Fruit fly (Drosophila melanogaster) whole organism, embryonic: ENCODE measurements around the gene Tengl1.

Experiments used
- Adf1 ChIP-seq: fragments of 200-800 bp; sonication (Bioruptor generic); IDR thresholded peaks from 2 replicates; pipeline ENCODE4 v1.3.6; 2022; ENCODE audit warnings: missing biosample characterization, missing genetic modification characterization
- Atf3 ChIP-seq: fragments of 200-800 bp; sonication (Bioruptor generic); optimal IDR thresholded peaks from 3 replicates; lab custom pipeline; 2016; ENCODE audit warnings: missing biosample characterization, missing genetic modification characterization
- Awh ChIP-seq: fragments of 200-800 bp; sonication (Bioruptor generic); IDR thresholded peaks from 2 replicates; pipeline ENCODE4, ENCODE4 v1.3.6; 2022; ENCODE audit warnings: missing biosample characterization, missing genetic modification characterization
- CG11398 ChIP-seq: fragments of 200-800 bp; sonication (Bioruptor generic); optimal IDR thresholded peaks from 2 replicates; lab custom pipeline; 2016; ENCODE audit warnings: missing biosample characterization, missing genetic modification characterization
- CG11456 ChIP-seq: fragments of 200-800 bp; sonication (Bioruptor generic); IDR thresholded peaks from 3 replicates; pipeline ENCODE4 v1.3.6; 2022; ENCODE audit warnings: missing biosample characterization, missing genetic modification characterization
- CG12104 ChIP-seq: fragments of 200-800 bp; sonication (Bioruptor generic); optimal IDR thresholded peaks from 3 replicates; lab custom pipeline; 2016; ENCODE audit warnings: missing biosample characterization, missing genetic modification characterization
- CG12299 ChIP-seq: fragments of 200-800 bp; sonication (Bioruptor generic); optimal IDR thresholded peaks from 2 replicates; lab custom pipeline; 2018; ENCODE audit warnings: missing biosample characterization, mild to moderate bottlenecking, missing genetic modification characterization
- CG1233 ChIP-seq: fragments of 200-800 bp; sonication (Bioruptor generic); optimal IDR thresholded peaks from 4 replicates; lab custom pipeline; 2018; ENCODE audit warnings: missing biosample characterization, mild to moderate bottlenecking, missing genetic modification characterization
- CG12659 ChIP-seq: fragments of 200-800 bp; sonication (Bioruptor generic); optimal IDR thresholded peaks from 3 replicates; lab custom pipeline; 2017; ENCODE audit warnings: mild to moderate bottlenecking, missing biosample characterization, missing genetic modification reagents, missing genetic modification characterization
- CG15479 ChIP-seq: fragments of 200-800 bp; sonication (Bioruptor generic); optimal IDR thresholded peaks from 3 replicates; lab custom pipeline; 2019; ENCODE audit warnings: missing biosample characterization, mild to moderate bottlenecking, missing genetic modification characterization, moderate library complexity
- CG16815 ChIP-seq: fragments of 200-800 bp; sonication (Bioruptor generic); optimal IDR thresholded peaks from 3 replicates; lab custom pipeline; 2017; ENCODE audit warnings: missing biosample characterization, mild to moderate bottlenecking, missing genetic modification characterization
- CG17568 ChIP-seq: fragments of 200-800 bp; sonication (Bioruptor generic); optimal IDR thresholded peaks from 2 replicates; lab custom pipeline; 2018; ENCODE audit warnings: missing biosample characterization, mild to moderate bottlenecking, missing genetic modification characterization, moderate library complexity
- CG17802 ChIP-seq: fragments of 200-800 bp; sonication (Bioruptor generic); optimal IDR thresholded peaks from 2 replicates; lab custom pipeline; 2018; ENCODE audit warnings: missing biosample characterization, mild to moderate bottlenecking, missing genetic modification characterization, moderate library complexity
- CG33213 ChIP-seq: fragments of 200-800 bp; sonication (Bioruptor generic); optimal IDR thresholded peaks from 3 replicates; lab custom pipeline; 2016; ENCODE audit warnings: missing biosample characterization, missing genetic modification characterization
- CG3407 ChIP-seq: fragments of 200-800 bp; sonication (Bioruptor generic); optimal IDR thresholded peaks from 2 replicates; lab custom pipeline; 2018; ENCODE audit warnings: missing biosample characterization, mild to moderate bottlenecking, missing genetic modification characterization
- CG42726 ChIP-seq: fragments of 200-800 bp; sonication (Bioruptor generic); IDR thresholded peaks from 2 replicates; pipeline ENCODE4 v1.3.6; 2022; ENCODE audit warnings: missing biosample characterization, missing genetic modification characterization; ENCODE audit not compliant: partially characterized antibody
- CG4707 ChIP-seq: fragments of 200-800 bp; sonication (Bioruptor generic); optimal IDR thresholded peaks from 2 replicates; lab custom pipeline; 2018; ENCODE audit warnings: missing biosample characterization, mild to moderate bottlenecking, missing genetic modification characterization, moderate library complexity
- CG8281 ChIP-seq: fragments of 200-800 bp; sonication (Bioruptor generic); optimal IDR thresholded peaks from 2 replicates; lab custom pipeline; 2018; ENCODE audit warnings: missing biosample characterization, mild to moderate bottlenecking, missing genetic modification characterization, moderate library complexity
- CG9215 ChIP-seq: fragments of 200-800 bp; sonication (Bioruptor generic); IDR thresholded peaks from 2 replicates; pipeline ENCODE4 v1.3.6; 2022; ENCODE audit warnings: missing biosample characterization, missing genetic modification characterization
- CTCF ChIP-seq: fragments of 200-800 bp; sonication (Bioruptor generic); optimal IDR thresholded peaks from 2 replicates; lab custom pipeline; 2017; ENCODE audit warnings: missing biosample characterization, mild to moderate bottlenecking, missing genetic modification characterization, moderate library complexity
- ERR ChIP-seq: fragments of 200-800 bp; sonication (Bioruptor generic); optimal IDR thresholded peaks from 2 replicates; lab custom pipeline; 2016; ENCODE audit warnings: missing biosample characterization, missing genetic modification characterization
- Fer1 ChIP-seq: fragments of 200-800 bp; sonication (Bioruptor generic); optimal IDR thresholded peaks from 2 replicates; lab custom pipeline; 2017; ENCODE audit warnings: missing biosample characterization, mild to moderate bottlenecking, missing genetic modification characterization
- Hmr ChIP-seq: fragments of 200-800 bp; sonication (Bioruptor generic); optimal IDR thresholded peaks from 3 replicates; lab custom pipeline; 2017; ENCODE audit warnings: mild to moderate bottlenecking, missing biosample characterization, missing genetic modification reagents, missing genetic modification characterization
- Hr51 ChIP-seq, 2 experiments: fragments of 200-800 bp; sonication (Bioruptor generic); optimal IDR thresholded peaks; 2 replicates in 1 of 2; 3 replicates in 1 of 2; lab custom pipeline; 2016 to 2018; ENCODE audit warnings: missing biosample characterization in 2 of 2, missing genetic modification characterization in 2 of 2, mild to moderate bottlenecking in 1 of 2, moderate library complexity in 1 of 2
- Lim3 ChIP-seq: fragments of 200-800 bp; sonication (Bioruptor generic); IDR thresholded peaks from 2 replicates; pipeline ENCODE4 v1.3.6; 2022; ENCODE audit warnings: missing biosample characterization, missing genetic modification characterization
- MTF-1 ChIP-seq: fragments of 200-800 bp; sonication (Bioruptor generic); optimal IDR thresholded peaks from 2 replicates; lab custom pipeline; 2018; ENCODE audit warnings: missing biosample characterization, mild to moderate bottlenecking, missing genetic modification characterization, borderline replicate concordance
- Mad ChIP-seq: fragments of 200-800 bp; sonication (Bioruptor generic); optimal IDR thresholded peaks from 2 replicates; lab custom pipeline; 2016; ENCODE audit warnings: missing biosample characterization, missing genetic modification characterization
- Med ChIP-seq: fragments of 200-800 bp; sonication (Bioruptor generic); peaks from one replicate; lab custom pipeline; 2016; ENCODE audit warnings: missing biosample characterization, missing genetic modification characterization, mild to moderate bottlenecking, inconsistent platforms, moderate library complexity
- NFAT ChIP-seq: fragments of 200-800 bp; sonication (Bioruptor generic); IDR thresholded peaks from 2 replicates; pipeline ENCODE4 v1.3.6; 2022; ENCODE audit warnings: missing biosample characterization, missing genetic modification characterization
- NfI ChIP-seq: fragments of 200-800 bp; sonication (Bioruptor generic); optimal IDR thresholded peaks from 3 replicates; lab custom pipeline; 2018; ENCODE audit warnings: missing biosample characterization, mild to moderate bottlenecking, missing genetic modification characterization, moderate library complexity
- Oli ChIP-seq: fragments of 200-800 bp; sonication (Bioruptor generic); optimal IDR thresholded peaks from 2 replicates; lab custom pipeline; 2018; ENCODE audit warnings: missing biosample characterization, mild to moderate bottlenecking, missing genetic modification characterization, moderate library complexity
- Rx ChIP-seq: fragments of 200-800 bp; sonication (Bioruptor generic); IDR thresholded peaks from 2 replicates; pipeline ENCODE4 v1.3.6; 2022; ENCODE audit warnings: missing biosample characterization, missing genetic modification characterization
- Sry-δ ChIP-seq: fragments of 200-800 bp; sonication (Bioruptor generic); optimal IDR thresholded peaks from 2 replicates; lab custom pipeline; 2016; ENCODE audit warnings: missing biosample characterization, missing genetic modification characterization
- ara ChIP-seq: fragments of 200-800 bp; sonication (Bioruptor generic); IDR thresholded peaks from 2 replicates; pipeline ENCODE4 v1.3.6; 2022; ENCODE audit warnings: missing biosample characterization, missing genetic modification characterization
- bab2 ChIP-seq: fragments of 200-800 bp; sonication (Bioruptor generic); optimal IDR thresholded peaks from 2 replicates; lab custom pipeline; 2016; ENCODE audit warnings: missing biosample characterization, missing genetic modification characterization
- ems ChIP-seq: fragments of 200-800 bp; sonication (Bioruptor generic); optimal IDR thresholded peaks from 3 replicates; lab custom pipeline; 2016; ENCODE audit warnings: missing biosample characterization, missing genetic modification characterization
- fd96Cb ChIP-seq: fragments of 200-800 bp; sonication (Bioruptor generic); optimal IDR thresholded peaks from 2 replicates; lab custom pipeline; 2018; ENCODE audit warnings: missing biosample characterization, mild to moderate bottlenecking, missing genetic modification characterization, moderate library complexity
- fu2 ChIP-seq: fragments of 200-800 bp; sonication (Bioruptor generic); optimal IDR thresholded peaks from 2 replicates; lab custom pipeline; 2016; ENCODE audit warnings: missing biosample characterization, missing genetic modification characterization
- gcm2 ChIP-seq: fragments of 200-800 bp; sonication (Bioruptor generic); optimal IDR thresholded peaks from 2 replicates; lab custom pipeline; 2016; ENCODE audit warnings: missing biosample characterization, missing genetic modification characterization
- gsb-n ChIP-seq: fragments of 200-800 bp; sonication (Bioruptor generic); optimal IDR thresholded peaks from 3 replicates; lab custom pipeline; 2018; ENCODE audit warnings: missing biosample characterization, mild to moderate bottlenecking, missing genetic modification characterization
- ham ChIP-seq: fragments of 200-800 bp; sonication (Bioruptor generic); IDR thresholded peaks from 2 replicates; pipeline ENCODE4 v1.3.6; 2022; ENCODE audit warnings: missing biosample characterization, missing genetic modification characterization
- jigr1 ChIP-seq: fragments of 200-800 bp; sonication (Bioruptor generic); IDR thresholded peaks from 3 replicates; pipeline ENCODE4 v1.3.6; 2022; ENCODE audit warnings: missing biosample characterization, missing genetic modification characterization
- ken ChIP-seq: fragments of 200-800 bp; sonication (Bioruptor generic); IDR thresholded peaks from 3 replicates; pipeline ENCODE4 v1.3.6; 2022; ENCODE audit warnings: missing biosample characterization, missing genetic modification characterization
- knrl ChIP-seq: fragments of 200-800 bp; sonication (Bioruptor generic); IDR thresholded peaks from 3 replicates; pipeline ENCODE4 v1.3.6; 2022; ENCODE audit warnings: missing biosample characterization, missing genetic modification characterization; ENCODE audit not compliant: partially characterized antibody
- lola ChIP-seq, 3 experiments: fragments of >200 bp in 2 of 3; fragments of 200-800 bp in 1 of 3; sonication (Bioruptor generic) in 1 of 3; optimal IDR thresholded peaks; 2 replicates each; lab custom pipeline; 2017 to 2019; ENCODE audit warnings: missing biosample characterization in 3 of 3, missing genetic modification characterization in 3 of 3, mild to moderate bottlenecking in 1 of 3, moderate library complexity in 1 of 3
- nom ChIP-seq: fragments of 200-800 bp; sonication (Bioruptor generic); optimal IDR thresholded peaks from 2 replicates; lab custom pipeline; 2017; ENCODE audit warnings: missing biosample characterization, missing genetic modification characterization, mild to moderate bottlenecking, moderate library complexity, missing genetic modification reagents
- p53 ChIP-seq: fragments of 200-800 bp; sonication (Bioruptor generic); optimal IDR thresholded peaks from 2 replicates; lab custom pipeline; 2016; ENCODE audit warnings: missing biosample characterization, missing genetic modification characterization
- sens ChIP-seq: fragments of 200-800 bp; sonication (Bioruptor generic); peaks from one replicate; lab custom pipeline; 2016; ENCODE audit warnings: missing biosample characterization, missing genetic modification characterization
- seq ChIP-seq: fragments of 200-800 bp; sonication (Bioruptor generic); IDR thresholded peaks from 2 replicates; pipeline ENCODE4 v1.3.6; 2022; ENCODE audit warnings: missing biosample characterization, missing genetic modification characterization
- tgo ChIP-seq: fragments of 200-800 bp; sonication (Bioruptor generic); IDR thresholded peaks from 3 replicates; pipeline ENCODE4 v1.3.6; 2022; ENCODE audit warnings: missing biosample characterization, missing genetic modification characterization
- zfh1 ChIP-seq: fragments of 200-800 bp; sonication (Bioruptor generic); IDR thresholded peaks from 3 replicates; pipeline ENCODE4 v1.3.6; 2022; ENCODE audit warnings: missing biosample characterization, missing genetic modification characterization

The Tengl1 gene

dm6 chr2L:2201107-2201561, 39.3 kb downstream of the Tengl1 start (continued):
- TF ChIP-seq Rx: no peak
- TF ChIP-seq Oli: peak; percentile 88
- TF ChIP-seq Lim3: no peak; the same call in 1 of the 2 replicates
- no peak for TF ChIP-seq CG42726 (GFP tag; lab: Robert Waterston, UW)
- peak; percentile 72 for TF ChIP-seq CG33213 (GFP tag; lab: Kevin White, UChicago)
- peak; percentile 89 for TF ChIP-seq CG3407 (GFP tag; lab: Kevin White, UChicago)
- peak; percentile 55 for TF ChIP-seq CG11398 (GFP tag; lab: Kevin White, UChicago)
- TF ChIP-seq Atf3 (GFP tag; lab: Kevin White, UChicago): peak; percentile 82
- no peak for TF ChIP-seq seq (GFP tag; lab: Robert Waterston, UW)
- peak; percentile 71 for TF ChIP-seq CG12659 (GFP tag; lab: Kevin White, UChicago)
- peak; percentile 28; the same call in 1 of the 2 replicates for TF ChIP-seq CG9215
- TF ChIP-seq ara: peak; percentile 88
- TF ChIP-seq knrl (GFP tag; lab: Robert Waterston, UW): 0 out of 3 replicates have a peak, but pooled peaks have one; percentile 12
- peak; percentile 86 for TF ChIP-seq CG12104 (GFP tag; lab: Kevin White, UChicago)
- TF ChIP-seq Adf1: no peak
- no peak for TF ChIP-seq jigr1 (GFP tag; lab: Robert Waterston, UW)
- TF ChIP-seq NFAT (GFP tag; lab: Robert Waterston, UW): no peak
- no peak for TF ChIP-seq Sry-δ (GFP tag; lab: Kevin White, UChicago)
- peak; percentile 79 for TF ChIP-seq NfI (GFP tag; lab: Kevin White, UChicago)
- peak; percentile 51 for TF ChIP-seq ems (GFP tag; lab: Kevin White, UChicago)
- TF ChIP-seq CG8281 (tag; lab: Kevin White, UChicago): peak; percentile 64
- peak; percentile 83 for TF ChIP-seq zfh1 (GFP tag; lab: Robert Waterston, UW)
- peak; percentile 24 for TF ChIP-seq ERR (GFP tag; lab: Kevin White, UChicago)
- TF ChIP-seq Hmr (GFP tag; lab: Kevin White, UChicago): peak; percentile 45
- peak; percentile 91 for TF ChIP-seq gsb-n
- TF ChIP-seq CG4707 (GFP tag; lab: Kevin White, UChicago): peak; percentile 78
- TF ChIP-seq fd96Cb: peak; percentile 88
- TF ChIP-seq fu2: no peak
- peak; percentile 38 for TF ChIP-seq CTCF (GFP tag; lab: Kevin White, UChicago)
- TF ChIP-seq Med (GFP tag; lab: Kevin White, UChicago): peak; percentile 91
- TF ChIP-seq Hr51 (GFP tag; optimal IDR thresholded peaks at IDR 0.05; lab: Kevin White, UChicago): peak; percentile 44 to 68
- TF ChIP-seq CG12299 (tag; lab: Kevin White, UChicago): peak; percentile 64
- peak; percentile 63 for TF ChIP-seq bab2 (GFP tag; lab: Kevin White, UChicago)
- TF ChIP-seq ken (GFP tag; lab: Robert Waterston, UW): peak; percentile 70; the same call in 2 of the 3 replicates
- peak; percentile 81 for TF ChIP-seq CG17568
- TF ChIP-seq Fer1 (GFP tag; lab: Kevin White, UChicago): peak; percentile 53
- 0 out of 3 replicates have a peak, but pooled peaks have one; percentile 18 for TF ChIP-seq CG11456 (GFP tag; lab: Robert Waterston, UW)
- TF ChIP-seq Awh (GFP tag; lab: Robert Waterston, UW): peak; percentile 66
- no peak for TF ChIP-seq nom
- TF ChIP-seq CG1233 (GFP tag; lab: Kevin White, UChicago): peak; percentile 81
- peak; percentile 42 for TF ChIP-seq Mad (GFP tag; lab: Kevin White, UChicago)
- peak; percentile 37 for TF ChIP-seq MTF-1 (GFP tag; lab: Kevin White, UChicago)
- peak in 1 of 3 experiments; percentile 97 for TF ChIP-seq lola (GFP tag; optimal IDR thresholded peaks at IDR 0.05; lab: Kevin White, UChicago)
- TF ChIP-seq sens (GFP tag; lab: Kevin White, UChicago): peak; percentile 98
- TF ChIP-seq tgo (GFP tag; lab: Robert Waterston, UW): peak; percentile 61; the same call in 2 of the 3 replicates
- TF ChIP-seq gcm2 (GFP tag; lab: Kevin White, UChicago): peak; percentile 2
- TF ChIP-seq ham: no peak
- peak; percentile 33 for TF ChIP-seq p53 (GFP tag; lab: Kevin White, UChicago)
- TF ChIP-seq CG16815 (GFP tag; lab: Kevin White, UChicago): peak; percentile 80
- peak; percentile 61 for TF ChIP-seq CG17802
- no peak for TF ChIP-seq CG15479 (GFP tag; lab: Kevin White, UChicago)
